Fruit fly (Drosophila melanogaster): ENCODE measurements around the gene tok.

Gene tok

dm6 chr3R:24790036-24790435 is 70.5 kb downstream of the tok start, which contains the start of gene CG13634:
Gene CG13634, minus strand, starts transcription at chr3R:24790136.
- TF ChIP-seq CG8301 (tag; optimal IDR thresholded peaks at IDR 0.05) (no peak), Ets98B (GFP tag; IDR thresholded peaks at IDR 0.05) (no peak), CG13204 (GFP tag; optimal IDR thresholded peaks at IDR 0.05) (no peak), CG15710 (tag; optimal IDR thresholded peaks at IDR 0.05) (no peak), CG4496 (GFP tag; IDR thresholded peaks at IDR 0.05) (no peak), gl (tag; optimal IDR thresholded peaks at IDR 0.05) (no peak), CG8159 (tag; optimal IDR thresholded peaks at IDR 0.05) (no peak), CG17806 (tag; optimal IDR thresholded peaks at IDR 0.05) (no peak), CG32121 (GFP tag; IDR thresholded peaks at IDR 0.05) (no peak), Pif1A (GFP tag; optimal IDR thresholded peaks at IDR 0.05) (no peak), D1 (tag; optimal IDR thresholded peaks at IDR 0.05) (no peak), CG14655 (GFP tag; optimal IDR thresholded peaks at IDR 0.05) (no peak), Pif1B (GFP tag; optimal IDR thresholded peaks at IDR 0.05) (no peak), CG10348 (GFP tag; IDR thresholded peaks at IDR 0.05) (no peak)

DNA sequence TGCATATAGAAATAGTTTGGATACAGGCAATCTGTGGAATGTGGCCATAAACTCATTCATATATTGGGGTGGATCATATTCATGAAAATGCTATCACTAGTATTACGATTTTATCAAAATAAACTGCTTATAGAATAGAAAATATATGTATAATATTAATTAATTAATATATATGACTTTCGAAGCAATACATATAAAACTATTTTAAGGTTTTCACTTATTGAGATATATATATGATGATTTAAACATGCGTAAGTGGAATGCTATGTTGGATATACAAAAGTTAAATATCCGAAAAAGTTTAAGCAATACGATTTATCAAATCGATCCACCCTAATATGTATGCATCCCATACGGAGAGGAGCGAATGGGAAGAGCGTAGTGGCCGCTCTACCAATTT is 79.1 kb downstream of the tok start:
- TF ChIP-seq CG32121 (GFP tag; IDR thresholded peaks at IDR 0.05) = no peak
- 0 out of 3 replicates have a peak, but pooled peaks have one; percentile 24 for TF ChIP-seq CG4496 (GFP tag; IDR thresholded peaks at IDR 0.05)

Data from whole organism, pupa.